Fruit fly (Drosophila melanogaster) whole organism, wandering third instar larva: ENCODE results near the gene nmo.

Source experiments
- CrebA ChIP-seq: fragments of 200-800 bp; sonication (Bioruptor generic); optimal IDR thresholded peaks from 2 replicates; lab custom pipeline; 2016; ENCODE audit warnings: missing biosample characterization, mild to moderate bottlenecking, missing genetic modification characterization, borderline replicate concordance
- GATAd ChIP-seq: sonication (Bioruptor generic); optimal IDR thresholded peaks from 2 replicates; lab custom pipeline; 2016; ENCODE audit warnings: missing biosample characterization, missing genetic modification characterization
- Hr78 ChIP-seq: fragments of >200 bp; optimal IDR thresholded peaks from 2 replicates; lab custom pipeline; 2017; ENCODE audit warnings: missing biosample characterization, missing genetic modification characterization
- Jra ChIP-seq: sonication (Bioruptor generic); optimal IDR thresholded peaks from 2 replicates; lab custom pipeline; 2016; ENCODE audit warnings: missing biosample characterization, missing genetic modification characterization
- Myc ChIP-seq: fragments of >200 bp; optimal IDR thresholded peaks from 2 replicates; lab custom pipeline; 2017
- OdsH ChIP-seq: fragments of 200-800 bp; sonication (Bioruptor generic); optimal IDR thresholded peaks from 2 replicates; lab custom pipeline; 2016; ENCODE audit warnings: missing biosample characterization, mild to moderate bottlenecking, missing genetic modification characterization
- br ChIP-seq: fragments of 200-800 bp; sonication (Bioruptor generic); optimal IDR thresholded peaks from 2 replicates; lab custom pipeline; 2016; ENCODE audit warnings: missing biosample characterization, missing genetic modification characterization
- dmrt93B ChIP-seq: fragments of 200-800 bp; sonication (Bioruptor generic); optimal IDR thresholded peaks from 2 replicates; lab custom pipeline; 2018; ENCODE audit warnings: missing biosample characterization, mild to moderate bottlenecking, missing genetic modification characterization
- ey ChIP-seq: fragments of 200-800 bp; sonication (Bioruptor generic); optimal IDR thresholded peaks from 2 replicates; lab custom pipeline; 2016; ENCODE audit warnings: missing biosample characterization, missing genetic modification characterization
- h ChIP-seq: fragments of 200-800 bp; sonication (Bioruptor generic); optimal IDR thresholded peaks from 3 replicates; lab custom pipeline; 2016; ENCODE audit warnings: missing biosample characterization, mild to moderate bottlenecking, missing genetic modification characterization
- psq ChIP-seq: fragments of 200-800 bp; sonication (Bioruptor generic); optimal IDR thresholded peaks from 3 replicates; lab custom pipeline; 2017; ENCODE audit warnings: missing biosample characterization, mild to moderate bottlenecking, missing genetic modification characterization, moderate library complexity
- rgr ChIP-seq: fragments of 200-800 bp; sonication (Bioruptor generic); optimal IDR thresholded peaks from 3 replicates; lab custom pipeline; 2016; ENCODE audit warnings: missing biosample characterization, mild to moderate bottlenecking, missing genetic modification characterization
- woc ChIP-seq: sonication (Bioruptor generic); optimal IDR thresholded peaks from 2 replicates; lab custom pipeline; 2016; ENCODE audit warnings: missing biosample characterization, mild to moderate bottlenecking, missing genetic modification characterization

DNA sequence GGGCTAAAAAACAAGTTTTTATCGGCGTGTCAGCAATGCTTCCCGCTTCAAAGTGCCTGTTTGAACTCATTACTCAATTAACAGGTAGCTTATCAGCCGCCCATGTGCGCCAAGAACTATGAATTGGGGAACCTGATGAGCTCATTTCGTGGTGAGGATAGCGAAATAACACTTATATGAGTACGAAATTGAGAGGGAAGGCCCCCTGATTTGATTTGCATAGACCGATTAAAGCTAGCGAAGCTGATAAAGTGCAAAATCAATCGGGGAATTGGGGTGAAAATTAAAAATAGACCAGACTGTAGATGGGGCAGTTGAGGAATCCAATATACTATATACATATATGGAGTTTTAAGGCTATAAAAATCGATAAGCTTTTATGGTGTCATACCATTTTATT lies 44.6 kb upstream of the nmo start:
- no peak for TF ChIP-seq psq (GFP tag; lab: Kevin White, UChicago)
- TF ChIP-seq br (GFP tag; lab: Kevin White, UChicago), result no peak
- TF ChIP-seq h, result no peak
- no peak for TF ChIP-seq Jra (GFP tag; lab: Kevin White, UChicago)
- no peak for TF ChIP-seq dmrt93B (GFP tag; lab: Kevin White, UChicago)
- no peak for TF ChIP-seq GATAd (GFP tag; lab: Kevin White, UChicago)
- no peak for TF ChIP-seq ey (GFP tag; lab: Kevin White, UChicago)
- no peak for TF ChIP-seq Hr78 (GFP tag; lab: Kevin White, UChicago)
- no peak for TF ChIP-seq OdsH
- no peak for TF ChIP-seq woc (GFP tag; lab: Kevin White, UChicago)
- TF ChIP-seq CrebA, result no peak
- TF ChIP-seq Myc (lab: Kevin White, UChicago), result no peak
- TF ChIP-seq rgr, result no peak
